Worm (Caenorhabditis elegans) whole organism, late embryonic: ENCODE measurements around the gene shn-1.

ENCODE experiments used
- ama-1 ChIP-seq: fragments of 150-350 bp; optimal IDR thresholded peaks from 2 replicates; lab custom pipeline; 2014
- ceh-18 ChIP-seq: sonication (generic microtip); optimal IDR thresholded peaks from 2 replicates; lab custom pipeline; 2016; ENCODE audit warnings: missing genetic modification characterization, missing compliant biosample characterization
- ceh-19 ChIP-seq: fragments of 200-800 bp; sonication (Bioruptor generic); optimal IDR thresholded peaks from 2 replicates; lab custom pipeline; 2018; ENCODE audit warnings: mild to moderate bottlenecking, missing genetic modification characterization, missing compliant biosample characterization
- ceh-30 ChIP-seq: fragments of 150-350 bp; optimal IDR thresholded peaks from 2 replicates; lab custom pipeline; 2014; ENCODE audit warnings: missing biosample characterization, missing genetic modification characterization
- fkh-10 ChIP-seq: fragments of 150-350 bp; optimal IDR thresholded peaks from 2 replicates; lab custom pipeline; 2014; ENCODE audit warnings: missing biosample characterization, missing genetic modification reagents, missing genetic modification characterization
- nhr-11 ChIP-seq: fragments of 150-350 bp; optimal IDR thresholded peaks from 2 replicates; lab custom pipeline; 2014; ENCODE audit warnings: missing biosample characterization, missing genetic modification characterization

ce11 chrII:11343300-11343869, 47.4 kb downstream of the shn-1 start, which contains the start of gene lgc-20:
- TF ChIP-seq ceh-19 (GFP tag; lab: Kevin White, UChicago) (no peak), ama-1 (lab: Kevin White, UChicago) (no peak), ceh-30 (tag; lab: Kevin White, UChicago) (no peak), nhr-11 (tag; lab: Kevin White, UChicago) (no peak), ceh-18 (tag; lab: Kevin White, UChicago) (no peak), fkh-10 (GFP tag; lab: Kevin White, UChicago) (no peak)
